Fruit fly (Drosophila melanogaster): ENCODE data around the gene CG5895.

CG5895 gene

dm6 chr3L:16027163-16027633 lies 8.1 kb upstream of the CG5895 start (continued):
- TF ChIP-seq Hand (GFP tag; optimal IDR thresholded peaks at IDR 0.05), result no peak
- peak; percentile 7 for TF ChIP-seq CG18599 (GFP tag; optimal IDR thresholded peaks at IDR 0.05)
- TF ChIP-seq HLH3B (GFP tag; IDR thresholded peaks at IDR 0.05), result peak; percentile 50; the same call in 1 of the 2 replicates
- peak; percentile 0 for TF ChIP-seq CG12236 (GFP tag; optimal IDR thresholded peaks at IDR 0.05)
- peak; percentile 62 for TF ChIP-seq HHEX (GFP tag; optimal IDR thresholded peaks at IDR 0.05)
- TF ChIP-seq CG6254 (GFP tag; optimal IDR thresholded peaks at IDR 0.05), result peak; percentile 16
- peak; percentile 54 for TF ChIP-seq gro (GFP tag; optimal IDR thresholded peaks at IDR 0.05)
- TF ChIP-seq ken (GFP tag; IDR thresholded peaks at IDR 0.05), result no peak
- TF ChIP-seq CG4404 (GFP tag; IDR thresholded peaks at IDR 0.05), result no peak
- TF ChIP-seq peb (GFP tag; IDR thresholded peaks at IDR 0.05), result 0 out of 2 replicates have a peak, but pooled peaks have one; percentile 24
- TF ChIP-seq CG7963 (GFP tag; IDR thresholded peaks at IDR 0.05; ENCODE audit: partially characterized antibody), result no peak
- peak in 1 of 2 experiments; percentile 35 for TF ChIP-seq bsh (GFP tag; optimal IDR thresholded peaks at IDR 0.05)
- TF ChIP-seq CG10979 (tag; optimal IDR thresholded peaks at IDR 0.05), result peak; percentile 10
- TF ChIP-seq CG10431 (GFP tag; optimal IDR thresholded peaks at IDR 0.05), result peak; percentile 50
- TF ChIP-seq Fer1 (GFP tag; optimal IDR thresholded peaks at IDR 0.05), result no peak
- TF ChIP-seq Hmx (GFP tag; optimal IDR thresholded peaks at IDR 0.05), result no peak
- no peak for TF ChIP-seq CG12155 (GFP tag; optimal IDR thresholded peaks at IDR 0.05)
- peak; percentile 21; the same call in 1 of the 2 replicates for TF ChIP-seq al (GFP tag; IDR thresholded peaks at IDR 0.05)
- TF ChIP-seq D (optimal IDR thresholded peaks at IDR 0.05), result no peak
- peak; percentile 25 for TF ChIP-seq D (GFP tag; optimal IDR thresholded peaks at IDR 0.05)
- no peak for TF ChIP-seq ab (GFP tag; optimal IDR thresholded peaks at IDR 0.05)
- TF ChIP-seq CG4707 (GFP tag; optimal IDR thresholded peaks at IDR 0.05), result peak; percentile 19
- TF ChIP-seq Dref (GFP tag; IDR thresholded peaks at IDR 0.05), result no peak
- no peak for TF ChIP-seq prd (optimal IDR thresholded peaks at IDR 0.05)
- TF ChIP-seq prd (GFP tag; IDR thresholded peaks at IDR 0.05), result peak; percentile 33; the same call in 1 of the 3 replicates
- TF ChIP-seq CG12104 (GFP tag; optimal IDR thresholded peaks at IDR 0.05), result peak; percentile 73
- peak; percentile 30; the same call in 1 of the 2 replicates for TF ChIP-seq CG10366 (GFP tag; IDR thresholded peaks at IDR 0.05)
- peak; percentile 37 for TF ChIP-seq CG4424 (GFP tag; optimal IDR thresholded peaks at IDR 0.05)
- TF ChIP-seq tap (tag; optimal IDR thresholded peaks at IDR 0.05), result no peak
- peak; percentile 35 for TF ChIP-seq caup (GFP tag; optimal IDR thresholded peaks at IDR 0.05; ENCODE audit: severe bottlenecking)
- 0 out of 3 replicates have a peak, but pooled peaks have one; percentile 11 for TF ChIP-seq otp (GFP tag; IDR thresholded peaks at IDR 0.05)
- TF ChIP-seq CG6272 (GFP tag; IDR thresholded peaks at IDR 0.05), result no peak; the same call in 1 of the 2 replicates
- no peak for TF ChIP-seq Dip2 (GFP tag; IDR thresholded peaks at IDR 0.05)
- peak; percentile 14 for TF ChIP-seq CG8281 (tag; optimal IDR thresholded peaks at IDR 0.05)
- TF ChIP-seq CG17612 (GFP tag; IDR thresholded peaks at IDR 0.05), result no peak
- peak; percentile 90 for TF ChIP-seq Drgx (GFP tag; IDR thresholded peaks at IDR 0.05)
- peak; percentile 42; the same call in 2 of the 3 replicates for TF ChIP-seq row (GFP tag; IDR thresholded peaks at IDR 0.05)
- TF ChIP-seq CG1233 (GFP tag; optimal IDR thresholded peaks at IDR 0.05), result peak; percentile 33
- TF ChIP-seq sisA (GFP tag; IDR thresholded peaks at IDR 0.05), result 0 out of 2 replicates have a peak, but pooled peaks have one; percentile 17
- peak; percentile 44 for TF ChIP-seq CG3163 (GFP tag; optimal IDR thresholded peaks at IDR 0.05)
- peak; percentile 41; the same call in 1 of the 2 replicates for TF ChIP-seq CG32532 (GFP tag; IDR thresholded peaks at IDR 0.05)
- peak; percentile 29 for TF ChIP-seq CG2116 (GFP tag; optimal IDR thresholded peaks at IDR 0.05)
- TF ChIP-seq ftz-f1 (GFP tag; optimal IDR thresholded peaks at IDR 0.05), result no peak
- TF ChIP-seq dmrt99B (tag; optimal IDR thresholded peaks at IDR 0.05), result peak; percentile 55
- TF ChIP-seq Abd-B (GFP tag; optimal IDR thresholded peaks at IDR 0.05), result no peak
- peak; percentile 16 for TF ChIP-seq CG17385 (GFP tag; optimal IDR thresholded peaks at IDR 0.05)
- TF ChIP-seq ham (GFP tag; IDR thresholded peaks at IDR 0.05), result 0 out of 2 replicates have a peak, but pooled peaks have one; percentile 17
- no peak for TF ChIP-seq CG1792 (GFP tag; optimal IDR thresholded peaks at IDR 0.05)
- no peak for TF ChIP-seq CG7372 (GFP tag; IDR thresholded peaks at IDR 0.05)
- peak; percentile 47; the same call in 1 of the 2 replicates for TF ChIP-seq sens-2 (GFP tag; IDR thresholded peaks at IDR 0.05)
- TF ChIP-seq CG2199 (GFP tag; IDR thresholded peaks at IDR 0.05), result 0 out of 3 replicates have a peak, but pooled peaks have one; percentile 55
